Worm (Caenorhabditis elegans): ENCODE data around the gene vps-45.

Gene vps-45

ce11 chrX:1005026-1005425, 30.4 kb upstream of the vps-45 start:
- no peak for TF ChIP-seq tbx-7 (tag; optimal IDR thresholded peaks at IDR 0.05)
- no peak for TF ChIP-seq dve-1 (tag; optimal IDR thresholded peaks at IDR 0.05)
- 0 out of 2 replicates have a peak, but pooled peaks have one; percentile 19 for TF ChIP-seq sox-2 (GFP tag; IDR thresholded peaks at IDR 0.05)
- TF ChIP-seq ceh-31 (tag; optimal IDR thresholded peaks at IDR 0.05): peak; percentile 77
- peak; percentile 57 for TF ChIP-seq pros-1 (tag; optimal IDR thresholded peaks at IDR 0.05)

- no peak for TF ChIP-seq fax-1 (tag; optimal IDR thresholded peaks at IDR 0.05)
- no peak for TF ChIP-seq elt-4 (tag; optimal IDR thresholded peaks at IDR 0.05)
- no peak for TF ChIP-seq ceh-19 (GFP tag; optimal IDR thresholded peaks at IDR 0.05)
- TF ChIP-seq nhr-11 (tag; optimal IDR thresholded peaks at IDR 0.05): no peak
- TF ChIP-seq F13H6.1 (tag; optimal IDR thresholded peaks at IDR 0.05): no peak
- no peak for TF ChIP-seq hlh-15 (tag; optimal IDR thresholded peaks at IDR 0.05)
- no peak for TF ChIP-seq unc-55 (GFP tag; optimal IDR thresholded peaks at IDR 0.05)
- no peak for TF ChIP-seq unc-3 (GFP tag; conservative IDR thresholded peaks at IDR 0.05)
- TF ChIP-seq unc-3 (tag; optimal IDR thresholded peaks at IDR 0.05): no peak
- no peak for TF ChIP-seq hlh-8 (tag; optimal IDR thresholded peaks at IDR 0.05)
- TF ChIP-seq fkh-10 (GFP tag; optimal IDR thresholded peaks at IDR 0.05): no peak
- no peak for TF ChIP-seq pag-3 (tag; optimal IDR thresholded peaks at IDR 0.05; ENCODE audit: borderline replicate concordance)
- TF ChIP-seq gmeb-2 (tag; optimal IDR thresholded peaks at IDR 0.05): no peak
- no peak for TF ChIP-seq ceh-2 (tag; optimal IDR thresholded peaks at IDR 0.05)
- TF ChIP-seq lim-6 (tag; optimal IDR thresholded peaks at IDR 0.05): no peak
- no peak for TF ChIP-seq ceh-14 (tag; optimal IDR thresholded peaks at IDR 0.05)
- TF ChIP-seq ceh-9 (tag; optimal IDR thresholded peaks at IDR 0.05): no peak
- no peak for TF ChIP-seq tbx-7 (tag; optimal IDR thresholded peaks at IDR 0.05)
- TF ChIP-seq nhr-232 (tag; optimal IDR thresholded peaks at IDR 0.05): no peak
Measured at ce11 chrX:1004037-1004436, 29.4 kb upstream of the vps-45 start, which contains the start of gene cutl-21. TSS of gene cutl-21 (plus strand) at chrX:1004337.

ce11 chrX:994678-995077, 20.0 kb upstream of the vps-45 start:
- no peak for TF ChIP-seq dmd-4 (tag; optimal IDR thresholded peaks at IDR 0.05; ENCODE audit: borderline replicate concordance)
- no peak for TF ChIP-seq ceh-48 (tag; optimal IDR thresholded peaks at IDR 0.05)
- no peak for TF ChIP-seq npax-4 (tag; optimal IDR thresholded peaks at IDR 0.05)
- no peak for TF ChIP-seq ets-4 (tag; optimal IDR thresholded peaks at IDR 0.05)
- no peak for TF ChIP-seq mec-3 (tag; optimal IDR thresholded peaks at IDR 0.05; ENCODE audit: borderline replicate concordance)
- no peak for TF ChIP-seq K02D7.2 (tag; optimal IDR thresholded peaks at IDR 0.05)
- TF ChIP-seq ceh-6 (GFP tag; optimal IDR thresholded peaks at IDR 0.05): no peak
- no peak for TF ChIP-seq ztf-16 (tag; optimal IDR thresholded peaks at IDR 0.05)
- no peak for TF ChIP-seq T23F11.4 (GFP tag; optimal IDR thresholded peaks at IDR 0.05)
- TF ChIP-seq sox-4 (tag; optimal IDR thresholded peaks at IDR 0.05): no peak

DNA sequence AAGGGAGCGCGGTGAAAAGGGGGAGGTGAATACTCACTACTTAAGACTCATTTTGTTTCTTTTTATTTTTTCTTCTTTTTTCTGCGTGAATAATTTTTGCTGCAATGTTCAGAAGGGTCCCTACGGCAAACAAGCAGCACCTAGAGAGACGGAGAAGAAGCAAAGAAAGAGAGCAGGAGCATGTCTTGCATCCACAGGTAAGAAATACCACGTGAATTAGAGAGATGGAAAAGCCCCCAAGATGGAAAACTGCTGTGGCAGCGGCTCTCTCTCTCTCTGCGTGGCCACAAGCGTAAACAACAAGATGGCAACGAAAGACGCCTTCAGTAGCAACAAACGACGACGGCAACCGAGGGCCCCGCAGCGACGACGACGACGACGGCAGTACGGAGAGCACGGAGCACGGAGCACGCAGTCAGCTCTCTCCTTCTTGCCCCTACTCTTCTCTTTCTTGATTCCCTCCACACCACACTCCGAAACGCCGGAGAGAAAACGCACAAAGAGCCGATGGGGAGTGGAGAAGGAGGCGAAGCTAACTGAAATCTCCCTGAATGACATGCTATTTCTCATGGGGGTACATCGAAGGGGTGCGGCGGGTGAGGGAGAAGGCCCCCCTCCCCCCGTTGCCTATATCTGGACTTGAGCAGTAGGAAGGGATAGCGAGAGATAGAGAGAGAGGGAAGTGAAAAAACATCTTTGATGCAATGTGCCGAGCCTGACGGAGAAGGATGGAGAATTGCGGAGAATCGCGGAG, 18.2 kb upstream of the vps-45 start:
- TF ChIP-seq C08G9.2 (tag; optimal IDR thresholded peaks at IDR 0.05): peak; percentile 55
- TF ChIP-seq tbx-2 (tag; optimal IDR thresholded peaks at IDR 0.05): peak; percentile 81
- peak; percentile 57 for TF ChIP-seq mec-3 (tag; optimal IDR thresholded peaks at IDR 0.05; ENCODE audit: borderline replicate concordance)
- TF ChIP-seq ahr-1 (tag; optimal IDR thresholded peaks at IDR 0.05): no peak
- TF ChIP-seq madf-2 (tag; optimal IDR thresholded peaks at IDR 0.05): peak; percentile 33
- peak; percentile 60 for TF ChIP-seq nfya-1 (tag; optimal IDR thresholded peaks at IDR 0.05)
- TF ChIP-seq T23F11.4 (GFP tag; optimal IDR thresholded peaks at IDR 0.05): peak; percentile 8
- no peak for TF ChIP-seq sox-2 (GFP tag; IDR thresholded peaks at IDR 0.05)
- peak; percentile 34 for TF ChIP-seq lim-6 (tag; optimal IDR thresholded peaks at IDR 0.05)
- peak; percentile 38 for TF ChIP-seq syd-9 (tag; optimal IDR thresholded peaks at IDR 0.05)
- peak; percentile 82 for TF ChIP-seq ceh-34 (tag; optimal IDR thresholded peaks at IDR 0.05)
- TF ChIP-seq fax-1 (tag; optimal IDR thresholded peaks at IDR 0.05): no peak
- TF ChIP-seq unc-55 (GFP tag; optimal IDR thresholded peaks at IDR 0.05): no peak
- no peak for TF ChIP-seq ztf-16 (tag; optimal IDR thresholded peaks at IDR 0.05)
- TF ChIP-seq C38D4.7 (GFP tag; optimal IDR thresholded peaks at IDR 0.05): no peak
- TF ChIP-seq dmd-4 (tag; optimal IDR thresholded peaks at IDR 0.05; ENCODE audit: borderline replicate concordance): peak; percentile 44
- TF ChIP-seq ceh-48 (tag; optimal IDR thresholded peaks at IDR 0.05): peak; percentile 26
- TF ChIP-seq ceh-18 (tag; optimal IDR thresholded peaks at IDR 0.05): peak; percentile 90
- peak; percentile 31 for TF ChIP-seq unc-86 (tag; optimal IDR thresholded peaks at IDR 0.05)
- TF ChIP-seq elt-4 (tag; optimal IDR thresholded peaks at IDR 0.05): no peak
- no peak for TF ChIP-seq eyg-1 (tag; optimal IDR thresholded peaks at IDR 0.05)
- peak; percentile 71 for TF ChIP-seq sdc-2 (tag; optimal IDR thresholded peaks at IDR 0.05)
- TF ChIP-seq unc-3 (GFP tag; conservative IDR thresholded peaks at IDR 0.05): no peak
- TF ChIP-seq unc-3 (tag; optimal IDR thresholded peaks at IDR 0.05): peak; percentile 44
- TF ChIP-seq pros-1 (tag; optimal IDR thresholded peaks at IDR 0.05): peak; percentile 81
